Fruit fly (Drosophila melanogaster): ENCODE data around the gene CG46339.

The CG46339 gene

DNA sequence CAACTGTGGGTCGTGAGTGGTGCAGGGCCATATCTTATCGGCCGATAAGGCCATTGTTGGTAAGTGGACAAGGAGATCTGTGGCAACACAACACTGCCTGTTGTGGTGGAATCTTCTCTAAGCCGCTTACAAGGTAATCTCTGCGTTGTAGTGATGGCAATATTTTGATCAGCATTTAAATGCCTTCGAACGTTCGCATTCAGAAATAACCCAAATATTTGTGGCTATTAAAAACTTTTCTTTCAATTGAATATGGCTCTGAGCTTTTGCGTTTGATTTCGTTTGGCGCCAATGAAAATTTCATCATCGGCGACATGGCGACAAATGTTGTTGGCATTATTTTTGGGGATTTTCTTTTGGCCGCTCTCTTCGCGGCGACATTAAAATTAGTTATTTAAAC, 25.1 kb upstream of the CG46339 start:
- TF ChIP-seq pan (optimal IDR thresholded peaks at IDR 0.05) (no peak), Dfd (GFP tag; optimal IDR thresholded peaks at IDR 0.05) (no peak), psq (GFP tag; optimal IDR thresholded peaks at IDR 0.05) (no peak), dsf (GFP tag; optimal IDR thresholded peaks at IDR 0.05; ENCODE audit: borderline replicate concordance) (no peak), Vsx2 (GFP tag; optimal IDR thresholded peaks at IDR 0.05; ENCODE audit: partially characterized antibody) (no peak), brk (GFP tag; optimal IDR thresholded peaks at IDR 0.05) (no peak), Myc (optimal IDR thresholded peaks at IDR 0.05) (no peak), CrebA (GFP tag; optimal IDR thresholded peaks at IDR 0.05; ENCODE audit: borderline replicate concordance) (no peak)

DNA sequence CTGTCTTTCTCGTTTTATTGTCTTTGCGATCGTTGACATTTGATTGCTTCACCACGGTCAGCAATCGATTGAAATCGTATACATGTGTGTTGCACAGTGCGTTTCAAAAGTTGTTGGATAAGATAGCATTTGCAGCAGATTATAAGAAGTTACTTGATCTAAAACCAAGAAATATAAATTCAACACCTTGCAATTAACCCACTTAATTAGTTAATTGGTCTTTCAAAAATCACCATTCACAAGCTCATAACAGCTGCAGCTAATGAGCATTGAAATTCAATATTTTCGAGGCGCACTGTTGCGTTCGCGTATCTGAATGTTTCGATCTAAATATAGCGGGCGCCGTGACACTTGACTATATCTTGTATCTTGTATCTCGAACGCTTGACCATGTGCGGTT, 22.8 kb upstream of the CG46339 start:
- TF ChIP-seq pan (optimal IDR thresholded peaks at IDR 0.05) (no peak), N (GFP tag; optimal IDR thresholded peaks at IDR 0.05) (no peak), tai (GFP tag; optimal IDR thresholded peaks at IDR 0.05) (no peak), dl (GFP tag; optimal IDR thresholded peaks at IDR 0.05; ENCODE audit: insufficient read depth in 1 of 2, partially characterized antibody in 2 of 2) (no peak), h (GFP tag; optimal IDR thresholded peaks at IDR 0.05) (no peak), Hnf4 (GFP tag; optimal IDR thresholded peaks at IDR 0.05) (peak; percentile 33), Hr78 (GFP tag; optimal IDR thresholded peaks at IDR 0.05) (no peak), rgr (GFP tag; optimal IDR thresholded peaks at IDR 0.05) (peak; percentile 26), CrebA (GFP tag; optimal IDR thresholded peaks at IDR 0.05; ENCODE audit: borderline replicate concordance) (no peak), lola (GFP tag; optimal IDR thresholded peaks at IDR 0.05) (no peak), fru (GFP tag; optimal IDR thresholded peaks at IDR 0.05) (peak; percentile 7), ey (GFP tag; optimal IDR thresholded peaks at IDR 0.05) (peak; percentile 59), dsf (GFP tag; optimal IDR thresholded peaks at IDR 0.05; ENCODE audit: borderline replicate concordance) (no peak), HLH106 (tag; optimal IDR thresholded peaks at IDR 0.05) (no peak), Dif (GFP tag; optimal IDR thresholded peaks at IDR 0.05; ENCODE audit: partially characterized antibody) (no peak), br (GFP tag; optimal IDR thresholded peaks at IDR 0.05) (peak; percentile 52), Hr83 (GFP tag; optimal IDR thresholded peaks at IDR 0.05; ENCODE audit: poor library complexity, severe bottlenecking) (no peak), CG32264 (GFP tag; optimal IDR thresholded peaks at IDR 0.05) (no peak), psq (GFP tag; optimal IDR thresholded peaks at IDR 0.05) (peak; percentile 27), Myc (optimal IDR thresholded peaks at IDR 0.05) (no peak), Mio (GFP tag; optimal IDR thresholded peaks at IDR 0.05) (no peak), woc (GFP tag; optimal IDR thresholded peaks at IDR 0.05) (peak; percentile 27), Sp1 (GFP tag; optimal IDR thresholded peaks at IDR 0.05) (no peak), Rel (GFP tag; optimal IDR thresholded peaks at IDR 0.05) (no peak), Rel (tag; optimal IDR thresholded peaks at IDR 0.05) (no peak), GATAd (GFP tag; optimal IDR thresholded peaks at IDR 0.05) (no peak), dmrt93B (GFP tag; optimal IDR thresholded peaks at IDR 0.05) (no peak), OdsH (GFP tag; optimal IDR thresholded peaks at IDR 0.05) (peak; percentile 36), foxo (GFP tag; optimal IDR thresholded peaks at IDR 0.05) (peak in 1 of 2 experiments; percentile 51), sage (GFP tag; optimal IDR thresholded peaks at IDR 0.05) (no peak), Abd-B (GFP tag; optimal IDR thresholded peaks at IDR 0.05) (no peak), Vsx2 (GFP tag; optimal IDR thresholded peaks at IDR 0.05; ENCODE audit: partially characterized antibody) (no peak), jim (GFP tag; optimal IDR thresholded peaks at IDR 0.05) (no peak), Jra (GFP tag; optimal IDR thresholded peaks at IDR 0.05) (no peak), brk (GFP tag; optimal IDR thresholded peaks at IDR 0.05) (no peak), Dfd (GFP tag; optimal IDR thresholded peaks at IDR 0.05) (no peak), CG9705 (GFP tag; optimal IDR thresholded peaks at IDR 0.05) (no peak), sv (GFP tag; optimal IDR thresholded peaks at IDR 0.05) (no peak), usp (GFP tag; optimal IDR thresholded peaks at IDR 0.05) (no peak)
